Fruit fly (Drosophila melanogaster) whole organism, embryonic: ENCODE data around the gene Clbn.

ENCODE experiments used
- Blimp-1 ChIP-seq: fragments of 200-800 bp; sonication (Bioruptor generic); optimal IDR thresholded peaks from 3 replicates; lab custom pipeline; 2018; ENCODE audit warnings: missing biosample characterization, missing genetic modification characterization, mild to moderate bottlenecking, moderate library complexity, missing genetic modification reagents
- CG10543 ChIP-seq: fragments of 200-800 bp; sonication (Bioruptor generic); optimal IDR thresholded peaks from 3 replicates; lab custom pipeline; 2017; ENCODE audit warnings: missing biosample characterization, mild to moderate bottlenecking, missing genetic modification characterization, moderate library complexity
- CG10979 ChIP-seq: fragments of 200-800 bp; sonication (Bioruptor generic); optimal IDR thresholded peaks from 2 replicates; lab custom pipeline; 2018; ENCODE audit warnings: missing biosample characterization, mild to moderate bottlenecking, missing genetic modification characterization, moderate library complexity
- CG11085 ChIP-seq: fragments of 200-800 bp; sonication (Bioruptor generic); IDR thresholded peaks from 2 replicates; pipeline ENCODE4 v1.3.6; 2022; ENCODE audit warnings: missing biosample characterization, missing genetic modification characterization
- CG11093 ChIP-seq: fragments of 200-800 bp; sonication (Bioruptor generic); IDR thresholded peaks from 3 replicates; pipeline ENCODE4 v1.3.6; 2022; ENCODE audit warnings: missing biosample characterization, missing genetic modification characterization
- CG11247 ChIP-seq: fragments of 200-800 bp; sonication (Bioruptor generic); IDR thresholded peaks from 2 replicates; pipeline ENCODE4 v1.3.6; 2022; ENCODE audit warnings: missing biosample characterization, missing genetic modification characterization
- CG11456 ChIP-seq: fragments of 200-800 bp; sonication (Bioruptor generic); IDR thresholded peaks from 3 replicates; pipeline ENCODE4 v1.3.6; 2022; ENCODE audit warnings: missing biosample characterization, missing genetic modification characterization
- CG14050 ChIP-seq: fragments of 200-800 bp; sonication (Bioruptor generic); IDR thresholded peaks from 3 replicates; pipeline ENCODE4 v1.3.6; 2022; ENCODE audit warnings: missing biosample characterization, missing genetic modification characterization
- CG1792 ChIP-seq: fragments of 200-800 bp; sonication (Bioruptor generic); optimal IDR thresholded peaks from 2 replicates; lab custom pipeline; 2016; ENCODE audit warnings: missing biosample characterization, missing genetic modification characterization
- CG18011 ChIP-seq: fragments of 200-800 bp; sonication (Bioruptor generic); optimal IDR thresholded peaks from 2 replicates; lab custom pipeline; 2017; ENCODE audit warnings: missing biosample characterization, missing genetic modification characterization, mild to moderate bottlenecking, moderate library complexity, missing genotype
- CG1832 ChIP-seq: fragments of 200-800 bp; sonication (Bioruptor generic); optimal IDR thresholded peaks from 2 replicates; lab custom pipeline; 2017; ENCODE audit warnings: missing biosample characterization, mild to moderate bottlenecking, missing genetic modification characterization, inconsistent platforms
- CG2120 ChIP-seq: fragments of 200-800 bp; sonication (Bioruptor generic); optimal IDR thresholded peaks from 3 replicates; lab custom pipeline; 2016; ENCODE audit warnings: missing biosample characterization, missing genetic modification characterization
- CG2889 ChIP-seq: fragments of 200-800 bp; sonication (Bioruptor generic); IDR thresholded peaks from 3 replicates; pipeline ENCODE4 v1.3.6; 2022; ENCODE audit warnings: missing biosample characterization, missing genetic modification characterization
- CG32532 ChIP-seq: fragments of 200-800 bp; sonication (Bioruptor generic); IDR thresholded peaks from 2 replicates; pipeline ENCODE4 v1.3.6; 2022; ENCODE audit warnings: missing biosample characterization, missing genetic modification characterization
- CG3281 ChIP-seq: fragments of 200-800 bp; sonication (Bioruptor generic); optimal IDR thresholded peaks from 3 replicates; lab custom pipeline; 2017; ENCODE audit warnings: missing biosample characterization, mild to moderate bottlenecking, missing genetic modification characterization
- CG4404 ChIP-seq: fragments of 200-800 bp; sonication (Bioruptor generic); IDR thresholded peaks from 2 replicates; pipeline ENCODE4 v1.3.6; 2022; ENCODE audit warnings: missing biosample characterization, missing genetic modification characterization
- CG5245 ChIP-seq: fragments of 200-800 bp; sonication (Bioruptor generic); optimal IDR thresholded peaks from 3 replicates; lab custom pipeline; 2016; ENCODE audit warnings: missing biosample characterization, missing genetic modification characterization
- CG7372 ChIP-seq: fragments of 200-800 bp; sonication (Bioruptor generic); IDR thresholded peaks from 2 replicates; pipeline ENCODE4 v1.3.6; 2022; ENCODE audit warnings: missing biosample characterization, missing genetic modification characterization
- CG8944 ChIP-seq: fragments of 200-800 bp; sonication (Bioruptor generic); optimal IDR thresholded peaks from 3 replicates; lab custom pipeline; 2016; ENCODE audit warnings: missing biosample characterization, missing genetic modification characterization
- Camta ChIP-seq: fragments of 200-800 bp; sonication (Bioruptor generic); optimal IDR thresholded peaks from 2 replicates; lab custom pipeline; 2016; ENCODE audit warnings: missing biosample characterization, missing genetic modification characterization
- D19A ChIP-seq: fragments of 200-800 bp; optimal IDR thresholded peaks from 3 replicates; lab custom pipeline; 2019; ENCODE audit warnings: missing biosample characterization, mild to moderate bottlenecking, missing genetic modification characterization, moderate library complexity
- Dll ChIP-seq: fragments of 200-800 bp; sonication (Bioruptor generic); IDR thresholded peaks from 4 replicates; pipeline ENCODE4 v1.3.6; 2022; ENCODE audit warnings: missing biosample characterization, missing genetic modification characterization; ENCODE audit not compliant: partially characterized antibody
- HmgZ ChIP-seq: fragments of 200-800 bp; sonication (Bioruptor generic); optimal IDR thresholded peaks from 2 replicates; lab custom pipeline; 2018; ENCODE audit warnings: missing biosample characterization, mild to moderate bottlenecking, missing genetic modification characterization
- Hr78 ChIP-seq, 2 experiments: fragments of 200-800 bp in 1 of 2; fragments of >200 bp in 1 of 2; sonication (Bioruptor generic) in 1 of 2; optimal IDR thresholded peaks; 2 replicates each; lab custom pipeline; 2017 to 2019; ENCODE audit warnings: missing biosample characterization in 2 of 2, missing genetic modification characterization in 2 of 2, mild to moderate bottlenecking in 1 of 2, moderate library complexity in 1 of 2
- Med ChIP-seq: fragments of 200-800 bp; sonication (Bioruptor generic); peaks from one replicate; lab custom pipeline; 2016; ENCODE audit warnings: missing biosample characterization, missing genetic modification characterization, mild to moderate bottlenecking, inconsistent platforms, moderate library complexity
- Optix ChIP-seq: fragments of 200-800 bp; sonication (Bioruptor generic); IDR thresholded peaks from 3 replicates; pipeline ENCODE4 v1.3.6; 2022; ENCODE audit warnings: missing biosample characterization, missing genetic modification characterization
- Poxn ChIP-seq: fragments of 200-800 bp; sonication (Bioruptor generic); IDR thresholded peaks from 2 replicates; pipeline ENCODE4 v1.3.6; 2022; ENCODE audit warnings: missing biosample characterization, missing genetic modification characterization
- Ptx1 ChIP-seq: fragments of 200-800 bp; sonication (Bioruptor generic); IDR thresholded peaks from 2 replicates; pipeline ENCODE4 v1.3.6; 2022; ENCODE audit warnings: missing biosample characterization, missing genetic modification characterization
- Rfx ChIP-seq: fragments of 200-800 bp; sonication (Bioruptor generic); IDR thresholded peaks from 2 replicates; pipeline ENCODE4 v1.3.6; 2022; ENCODE audit warnings: missing biosample characterization, missing genetic modification characterization
- TFAM ChIP-seq: fragments of 200-800 bp; sonication (Bioruptor generic); optimal IDR thresholded peaks from 2 replicates; lab custom pipeline; 2017; ENCODE audit warnings: missing biosample characterization, missing genetic modification characterization, inconsistent platforms
- Vsx1 ChIP-seq: fragments of 200-800 bp; sonication (Bioruptor generic); optimal IDR thresholded peaks from 2 replicates; lab custom pipeline; 2017; ENCODE audit warnings: missing biosample characterization, mild to moderate bottlenecking, missing genetic modification characterization, missing genetic modification reagents
- abd-A ChIP-seq: fragments of 200-800 bp; sonication (Bioruptor generic); optimal IDR thresholded peaks from 3 replicates; lab custom pipeline; 2019; ENCODE audit warnings: missing biosample characterization, mild to moderate bottlenecking, missing genetic modification characterization, moderate library complexity
- aop ChIP-seq: fragments of 200-800 bp; sonication (Bioruptor generic); IDR thresholded peaks from 2 replicates; pipeline ENCODE4 v1.3.6; 2022; ENCODE audit warnings: missing biosample characterization, missing genetic modification characterization
- ap ChIP-seq: fragments of 200-800 bp; sonication (Bioruptor generic); IDR thresholded peaks from 2 replicates; pipeline ENCODE4 v1.3.6; 2022; ENCODE audit warnings: missing biosample characterization, missing genetic modification characterization
- ara ChIP-seq: fragments of 200-800 bp; sonication (Bioruptor generic); IDR thresholded peaks from 2 replicates; pipeline ENCODE4 v1.3.6; 2022; ENCODE audit warnings: missing biosample characterization, missing genetic modification characterization
- crp ChIP-seq, 2 experiments: fragments of 200-800 bp; sonication (Bioruptor generic); optimal IDR thresholded peaks; 2 replicates in 1 of 2; 3 replicates in 1 of 2; lab custom pipeline; 2017; ENCODE audit warnings: missing biosample characterization in 2 of 2, missing genetic modification characterization in 2 of 2, mild to moderate bottlenecking in 1 of 2, moderate library complexity in 1 of 2
- dysf ChIP-seq: fragments of 200-800 bp; sonication (Bioruptor generic); IDR thresholded peaks from 3 replicates; pipeline ENCODE4 v1.3.6; 2022; ENCODE audit warnings: missing biosample characterization, missing genetic modification characterization
- emc ChIP-seq: fragments of 200-800 bp; sonication (Bioruptor generic); optimal IDR thresholded peaks from 2 replicates; lab custom pipeline; 2016; ENCODE audit warnings: missing biosample characterization, missing genetic modification characterization
- eyg ChIP-seq: fragments of 200-800 bp; sonication (Bioruptor generic); optimal IDR thresholded peaks from 3 replicates; lab custom pipeline; 2016; ENCODE audit warnings: missing biosample characterization, missing genetic modification characterization
- gt ChIP-seq: fragments of 200-800 bp; sonication (Bioruptor generic); IDR thresholded peaks from 2 replicates; pipeline ENCODE4 v1.3.6; 2022; ENCODE audit warnings: missing biosample characterization, missing genetic modification characterization
- kah ChIP-seq: fragments of 200-800 bp; sonication (Bioruptor generic); optimal IDR thresholded peaks from 2 replicates; lab custom pipeline; 2018; ENCODE audit warnings: missing biosample characterization, mild to moderate bottlenecking, missing genetic modification characterization
- knrl ChIP-seq: fragments of 200-800 bp; sonication (Bioruptor generic); IDR thresholded peaks from 3 replicates; pipeline ENCODE4 v1.3.6; 2022; ENCODE audit warnings: missing biosample characterization, missing genetic modification characterization; ENCODE audit not compliant: partially characterized antibody
- nau ChIP-seq: fragments of 200-800 bp; sonication (Bioruptor generic); optimal IDR thresholded peaks from 3 replicates; lab custom pipeline; 2017; ENCODE audit warnings: missing biosample characterization, mild to moderate bottlenecking, missing genetic modification characterization, missing genetic modification reagents
- nerfin-1 ChIP-seq: fragments of 200-800 bp; sonication (Bioruptor generic); optimal IDR thresholded peaks from 3 replicates; lab custom pipeline; 2019; ENCODE audit warnings: missing biosample characterization, mild to moderate bottlenecking, missing genetic modification characterization, moderate library complexity
- sens ChIP-seq: fragments of 200-800 bp; sonication (Bioruptor generic); peaks from one replicate; lab custom pipeline; 2016; ENCODE audit warnings: missing biosample characterization, missing genetic modification characterization
- slbo ChIP-seq: fragments of 200-800 bp; sonication (Bioruptor generic); IDR thresholded peaks from 2 replicates; pipeline ENCODE4 v1.3.6; 2022; ENCODE audit warnings: missing biosample characterization, missing genetic modification characterization
- tna ChIP-seq: fragments of 200-800 bp; sonication (Bioruptor generic); IDR thresholded peaks from 2 replicates; pipeline ENCODE4 v1.3.6; 2022; ENCODE audit warnings: missing biosample characterization, missing genetic modification characterization; ENCODE audit not compliant: partially characterized antibody
- ttk ChIP-seq: fragments of 200-800 bp; sonication (Bioruptor generic); IDR thresholded peaks from 2 replicates; pipeline ENCODE4 v2.1.2; 2022; ENCODE audit warnings: missing biosample characterization, missing genetic modification characterization
- tup ChIP-seq: fragments of 200-800 bp; sonication (Bioruptor generic); optimal IDR thresholded peaks from 2 replicates; lab custom pipeline; 2016; ENCODE audit warnings: missing biosample characterization, mild to moderate bottlenecking, missing genetic modification characterization, moderate library complexity
- zf30C ChIP-seq: fragments of 200-800 bp; sonication (Bioruptor generic); optimal IDR thresholded peaks from 3 replicates; lab custom pipeline; 2018; ENCODE audit warnings: missing biosample characterization, mild to moderate bottlenecking, missing genetic modification characterization

Gene Clbn

dm6 chr3R:25176517-25176916 lies 49.2 kb downstream of the Clbn start (continued):
- peak; percentile 12; the same call in 1 of the 2 replicates for TF ChIP-seq CG4404 (GFP tag; lab: Robert Waterston, UW)
- TF ChIP-seq Optix, result no peak
- TF ChIP-seq ara (GFP tag; lab: Robert Waterston, UW), result no peak
- TF ChIP-seq CG10543 (GFP tag; lab: Kevin White, UChicago), result no peak
- 0 out of 2 replicates have a peak, but pooled peaks have one; percentile 23 for TF ChIP-seq slbo
- no peak for TF ChIP-seq CG2889 (GFP tag; lab: Robert Waterston, UW)
- no peak for TF ChIP-seq nau (GFP tag; lab: Kevin White, UChicago)
- TF ChIP-seq CG11247 (GFP tag; lab: Robert Waterston, UW), result no peak
- no peak for TF ChIP-seq HmgZ
- no peak for TF ChIP-seq Dll (GFP tag; lab: Robert Waterston, UW)
- TF ChIP-seq tna (GFP tag; lab: Robert Waterston, UW), result no peak
- peak; percentile 51 for TF ChIP-seq sens (GFP tag; lab: Kevin White, UChicago)
- TF ChIP-seq zf30C (GFP tag; lab: Kevin White, UChicago), result peak; percentile 58
- TF ChIP-seq CG2120 (GFP tag; lab: Kevin White, UChicago), result peak; percentile 17
- peak; percentile 77 for TF ChIP-seq Med
- TF ChIP-seq CG14050 (GFP tag; lab: Robert Waterston, UW), result no peak
- no peak for TF ChIP-seq Camta (GFP tag; lab: Kevin White, UChicago)
- TF ChIP-seq aop (GFP tag; lab: Robert Waterston, UW), result no peak
- no peak for TF ChIP-seq CG8944 (GFP tag; lab: Kevin White, UChicago)
- TF ChIP-seq CG7372 (GFP tag; lab: Robert Waterston, UW), result no peak
- TF ChIP-seq tup, result no peak
- no peak for TF ChIP-seq knrl (GFP tag; lab: Robert Waterston, UW)
- TF ChIP-seq TFAM, result no peak
- no peak for TF ChIP-seq CG5245 (GFP tag; lab: Kevin White, UChicago)
- no peak for TF ChIP-seq CG18011 (GFP tag; lab: Kevin White, UChicago)
- TF ChIP-seq CG10979 (tag; lab: Kevin White, UChicago), result peak; percentile 22
- TF ChIP-seq dysf, result peak; percentile 37; the same call in 1 of the 3 replicates

- TF ChIP-seq Vsx1 (GFP tag; lab: Kevin White, UChicago), result no peak
- TF ChIP-seq D19A (tag; lab: Kevin White, UChicago), result peak; percentile 67
Measured at dm6 chr3R:25177429-25177828, 50.1 kb downstream of the Clbn start.

- TF ChIP-seq ttk (GFP tag; lab: Robert Waterston, UW), result peak; percentile 61; the same call in 1 of the 2 replicates
- no peak for TF ChIP-seq nerfin-1 (tag; lab: Kevin White, UChicago)
- TF ChIP-seq Blimp-1, result peak; percentile 56
- TF ChIP-seq Ptx1 (GFP tag; lab: Robert Waterston, UW), result peak; percentile 56; the same call in 1 of the 2 replicates
- TF ChIP-seq Hr78 (GFP tag; optimal IDR thresholded peaks at IDR 0.05; lab: Kevin White, UChicago), result no peak
- peak; percentile 73 for TF ChIP-seq ap (GFP tag; lab: Robert Waterston, UW)
- TF ChIP-seq Poxn (GFP tag; lab: Robert Waterston, UW), result no peak
- TF ChIP-seq Rfx (GFP tag; lab: Robert Waterston, UW), result no peak
- no peak for TF ChIP-seq CG1792 (GFP tag; lab: Kevin White, UChicago)
- no peak for TF ChIP-seq CG1832 (GFP tag; lab: Kevin White, UChicago)
- TF ChIP-seq kah, result no peak
- TF ChIP-seq CG11085 (GFP tag; lab: Robert Waterston, UW), result no peak
- TF ChIP-seq abd-A (tag; lab: Kevin White, UChicago), result no peak
- no peak for TF ChIP-seq eyg (GFP tag; lab: Kevin White, UChicago)
- TF ChIP-seq CG11456 (GFP tag; lab: Robert Waterston, UW), result peak; percentile 61; the same call in 1 of the 3 replicates
- TF ChIP-seq gt (GFP tag; lab: Robert Waterston, UW), result 0 out of 2 replicates have a peak, but pooled peaks have one; percentile 33
- TF ChIP-seq CG3281 (GFP tag; lab: Kevin White, UChicago), result no peak
- TF ChIP-seq CG11093 (GFP tag; lab: Robert Waterston, UW), result 0 out of 3 replicates have a peak, but pooled peaks have one; percentile 53
- no peak for TF ChIP-seq emc
- no peak for TF ChIP-seq CG32532 (GFP tag; lab: Robert Waterston, UW)
- no peak for TF ChIP-seq crp (GFP tag; optimal IDR thresholded peaks at IDR 0.05; lab: Kevin White, UChicago)
Measured at dm6 chr3R:25178521-25178920, 51.2 kb downstream of the Clbn start.
